Worm (Caenorhabditis elegans) whole organism, midembryonic: ENCODE results near the gene emg-1.

Experiments
- T22C8.4 ChIP-seq: fragments of 200-800 bp; sonication (Bioruptor generic); IDR thresholded peaks from 2 replicates; pipeline ENCODE4 v1.3.6; 2022; ENCODE audit warnings: missing genetic modification characterization, missing compliant biosample characterization
- cog-1 ChIP-seq: sonication (generic microtip); optimal IDR thresholded peaks from 2 replicates; lab custom pipeline; 2016; ENCODE audit warnings: missing genetic modification characterization, missing compliant biosample characterization
- flt-1 ChIP-seq: fragments of 200-800 bp; sonication (Bioruptor generic); IDR thresholded peaks from 2 replicates; pipeline ENCODE4 v1.3.6; 2022; ENCODE audit warnings: missing genetic modification characterization, missing compliant biosample characterization
- tab-1 ChIP-seq: fragments of 200-800 bp; sonication (Bioruptor generic); IDR thresholded peaks from 2 replicates; pipeline ENCODE4 v1.3.6; 2022; ENCODE audit warnings: missing genetic modification characterization, missing compliant biosample characterization
- ztf-29 ChIP-seq: fragments of 200-800 bp; sonication (Bioruptor generic); IDR thresholded peaks from 2 replicates; pipeline ENCODE4 v1.3.6; 2022; ENCODE audit warnings: missing genetic modification reagents, missing genetic modification characterization, missing compliant biosample characterization

- TF ChIP-seq cog-1, result no peak
- TF ChIP-seq T22C8.4 (GFP tag; lab: Robert Waterston, UW), result no peak
- TF ChIP-seq tab-1 (GFP tag; lab: Robert Waterston, UW), result no peak
- TF ChIP-seq flt-1, result no peak
- no peak for TF ChIP-seq ztf-29 (GFP tag; lab: Robert Waterston, UW)
Measured at ce11 chrIII:10600138-10600626, 49.1 kb upstream of the emg-1 start, which contains the start of gene epg-6.
